Worm (Caenorhabditis elegans) whole organism, late embryonic: Measurements from ENCODE around the gene Y46G5A.22.

Experiments
- C08G9.2 ChIP-seq: sonication (generic microtip); optimal IDR thresholded peaks from 2 replicates; lab custom pipeline; 2016; ENCODE audit warnings: mild to moderate bottlenecking, missing genetic modification characterization, moderate library complexity, missing compliant biosample characterization
- K02D7.2 ChIP-seq: sonication (generic microtip); optimal IDR thresholded peaks from 2 replicates; lab custom pipeline; 2017; ENCODE audit warnings: mild to moderate bottlenecking, missing genetic modification characterization, missing compliant biosample characterization
- Y22D7AL.16 ChIP-seq: sonication (generic microtip); optimal IDR thresholded peaks from 2 replicates; lab custom pipeline; 2016; ENCODE audit warnings: missing genetic modification characterization, missing compliant biosample characterization
- ahr-1 ChIP-seq: sonication (generic microtip); optimal IDR thresholded peaks from 2 replicates; lab custom pipeline; 2016; ENCODE audit warnings: missing genetic modification characterization, missing compliant biosample characterization
- ama-1 ChIP-seq: fragments of 150-350 bp; optimal IDR thresholded peaks from 2 replicates; lab custom pipeline; 2014
- ceh-14 ChIP-seq: sonication (generic microtip); optimal IDR thresholded peaks from 2 replicates; lab custom pipeline; 2016; ENCODE audit warnings: missing genotype, missing genetic modification characterization, missing compliant biosample characterization
- ceh-18 ChIP-seq: sonication (generic microtip); optimal IDR thresholded peaks from 2 replicates; lab custom pipeline; 2016; ENCODE audit warnings: missing genetic modification characterization, missing compliant biosample characterization
- ceh-19 ChIP-seq: fragments of 200-800 bp; sonication (Bioruptor generic); optimal IDR thresholded peaks from 2 replicates; lab custom pipeline; 2018; ENCODE audit warnings: mild to moderate bottlenecking, missing genetic modification characterization, missing compliant biosample characterization
- ceh-22 ChIP-seq: sonication (generic microtip); optimal IDR thresholded peaks from 2 replicates; lab custom pipeline; 2017; ENCODE audit warnings: missing biosample characterization, missing genetic modification characterization
- ceh-30 ChIP-seq: fragments of 150-350 bp; optimal IDR thresholded peaks from 2 replicates; lab custom pipeline; 2014; ENCODE audit warnings: missing biosample characterization, missing genetic modification characterization
- ceh-31 ChIP-seq: sonication (generic microtip); optimal IDR thresholded peaks from 2 replicates; lab custom pipeline; 2016; ENCODE audit warnings: missing genetic modification characterization, missing compliant biosample characterization
- ceh-48 ChIP-seq: sonication (generic microtip); optimal IDR thresholded peaks from 2 replicates; lab custom pipeline; 2016; ENCODE audit warnings: missing genetic modification characterization, inconsistent platforms, missing compliant biosample characterization
- dmd-4 ChIP-seq: sonication (generic microtip); optimal IDR thresholded peaks from 2 replicates; lab custom pipeline; 2016; ENCODE audit warnings: borderline replicate concordance, missing genetic modification characterization, missing compliant biosample characterization
- elt-2 ChIP-seq: sonication (generic microtip); optimal IDR thresholded peaks from 2 replicates; lab custom pipeline; 2016; ENCODE audit warnings: missing genetic modification reagents, missing genetic modification characterization, missing compliant biosample characterization
- elt-4 ChIP-seq: sonication (generic microtip); optimal IDR thresholded peaks from 2 replicates; lab custom pipeline; 2016; ENCODE audit warnings: missing genetic modification characterization, missing compliant biosample characterization
- ets-4 ChIP-seq: sonication (generic microtip); optimal IDR thresholded peaks from 2 replicates; lab custom pipeline; 2016; ENCODE audit warnings: missing genetic modification characterization, missing compliant biosample characterization
- eyg-1 ChIP-seq: sonication (generic microtip); optimal IDR thresholded peaks from 2 replicates; lab custom pipeline; 2016; ENCODE audit warnings: missing genotype, missing genetic modification characterization, missing compliant biosample characterization
- fkh-6 ChIP-seq: sonication (generic microtip); optimal IDR thresholded peaks from 2 replicates; lab custom pipeline; 2016; ENCODE audit warnings: missing genetic modification characterization, missing compliant biosample characterization
- hlh-15 ChIP-seq: sonication (generic microtip); optimal IDR thresholded peaks from 2 replicates; lab custom pipeline; 2016; ENCODE audit warnings: missing genetic modification characterization, missing compliant biosample characterization
- hlh-30 ChIP-seq: sonication (generic microtip); optimal IDR thresholded peaks from 2 replicates; lab custom pipeline; 2017; ENCODE audit warnings: antibody characterized with exemption, missing genetic modification characterization, missing compliant biosample characterization; ENCODE audit not compliant: insufficient read depth
- hlh-6 ChIP-seq: sonication (generic microtip); optimal IDR thresholded peaks from 2 replicates; lab custom pipeline; 2016; ENCODE audit warnings: missing genotype, missing genetic modification characterization, missing compliant biosample characterization
- hlh-8 ChIP-seq: sonication (generic microtip); optimal IDR thresholded peaks from 2 replicates; lab custom pipeline; 2016; ENCODE audit warnings: missing genotype, missing genetic modification characterization, missing compliant biosample characterization
- lim-6 ChIP-seq: sonication (generic microtip); optimal IDR thresholded peaks from 2 replicates; lab custom pipeline; 2016; ENCODE audit warnings: missing genetic modification characterization, missing compliant biosample characterization
- mec-3 ChIP-seq: sonication (generic microtip); optimal IDR thresholded peaks from 2 replicates; lab custom pipeline; 2016; ENCODE audit warnings: borderline replicate concordance, missing genetic modification characterization, missing compliant biosample characterization
- nfya-1 ChIP-seq: sonication (generic microtip); optimal IDR thresholded peaks from 2 replicates; lab custom pipeline; 2017; ENCODE audit warnings: missing genetic modification characterization, mild to moderate bottlenecking, missing compliant biosample characterization, antibody characterized with exemption, moderate library complexity
- nhr-11 ChIP-seq: fragments of 150-350 bp; optimal IDR thresholded peaks from 2 replicates; lab custom pipeline; 2014; ENCODE audit warnings: missing biosample characterization, missing genetic modification characterization
- odd-2 ChIP-seq: sonication (generic microtip); optimal IDR thresholded peaks from 2 replicates; lab custom pipeline; 2017; ENCODE audit warnings: antibody characterized with exemption, mild to moderate bottlenecking, missing genetic modification characterization, missing compliant biosample characterization
- pax-1 ChIP-seq: fragments of 150-350 bp; optimal IDR thresholded peaks from 2 replicates; lab custom pipeline; 2014; ENCODE audit warnings: missing biosample characterization, missing genetic modification characterization
- pha-2 ChIP-seq: sonication (generic microtip); optimal IDR thresholded peaks from 2 replicates; lab custom pipeline; 2017; ENCODE audit warnings: mild to moderate bottlenecking, missing genetic modification characterization, missing compliant biosample characterization
- pros-1 ChIP-seq: fragments of 150-350 bp; optimal IDR thresholded peaks from 2 replicates; lab custom pipeline; 2014; ENCODE audit warnings: missing biosample characterization, missing genetic modification reagents, missing genetic modification characterization
- ref-2 ChIP-seq: sonication (generic microtip); optimal IDR thresholded peaks from 2 replicates; lab custom pipeline; 2016; ENCODE audit warnings: missing genetic modification characterization, missing compliant biosample characterization
- sdc-2 ChIP-seq: sonication (generic microtip); optimal IDR thresholded peaks from 2 replicates; lab custom pipeline; 2016; ENCODE audit warnings: missing genotype, missing genetic modification characterization, missing compliant biosample characterization
- sox-2 ChIP-seq: fragments of 200-800 bp; sonication (Bioruptor generic); IDR thresholded peaks from 2 replicates; pipeline ENCODE4 v1.3.6; 2022; ENCODE audit warnings: missing genetic modification reagents, missing genetic modification characterization, missing compliant biosample characterization
- ttx-3 ChIP-seq: sonication (generic microtip); optimal IDR thresholded peaks from 2 replicates; lab custom pipeline; 2016; ENCODE audit warnings: missing genetic modification reagents, missing genetic modification characterization, missing compliant biosample characterization
- unc-3 ChIP-seq, 2 experiments: fragments of 200-800 bp in 1 of 2; sonication (Bioruptor generic) in 1 of 2; sonication (generic microtip) in 1 of 2; conservative IDR thresholded peaks in 1 of 2; optimal IDR thresholded peaks in 1 of 2; 2 replicates each; pipeline versions ENCODE4 v1.3.6 to Lab custom; 2016 to 2022; ENCODE audit warnings: missing compliant biosample characterization in 2 of 2, missing genetic modification characterization in 2 of 2, missing genetic modification reagents in 1 of 2
- unc-55 ChIP-seq: sonication (generic microtip); optimal IDR thresholded peaks from 2 replicates; lab custom pipeline; 2017; ENCODE audit warnings: missing biosample characterization, missing genetic modification reagents, missing genetic modification characterization
- unc-86 ChIP-seq: sonication (generic microtip); optimal IDR thresholded peaks from 2 replicates; lab custom pipeline; 2016; ENCODE audit warnings: missing genetic modification characterization, missing compliant biosample characterization
- zip-5 ChIP-seq: sonication (generic microtip); optimal IDR thresholded peaks from 2 replicates; lab custom pipeline; 2016; ENCODE audit warnings: missing genetic modification characterization, missing compliant biosample characterization

Y46G5A.22 gene

ce11 chrII:12810709-12811108, 7.7 kb downstream of the Y46G5A.22 start, which contains the start of gene Y46G5A.20:
Gene Y46G5A.20 (plus strand): TSS chrII:12811009.
- TF ChIP-seq hlh-6 (tag; lab: Kevin White, UChicago) (no peak), nfya-1 (tag; lab: Kevin White, UChicago) (no peak), odd-2 (no peak), nhr-11 (tag; lab: Kevin White, UChicago) (no peak), ceh-22 (tag; lab: Kevin White, UChicago) (no peak), Y22D7AL.16 (tag; lab: Kevin White, UChicago) (no peak), K02D7.2 (no peak), ahr-1 (tag; lab: Kevin White, UChicago) (no peak), ceh-19 (GFP tag; lab: Kevin White, UChicago) (no peak), fkh-6 (tag; lab: Kevin White, UChicago) (no peak), ama-1 (lab: Kevin White, UChicago) (no peak), sox-2 (GFP tag; lab: Robert Waterston, UW) (no peak), mec-3 (tag; lab: Kevin White, UChicago) (no peak)

DNA sequence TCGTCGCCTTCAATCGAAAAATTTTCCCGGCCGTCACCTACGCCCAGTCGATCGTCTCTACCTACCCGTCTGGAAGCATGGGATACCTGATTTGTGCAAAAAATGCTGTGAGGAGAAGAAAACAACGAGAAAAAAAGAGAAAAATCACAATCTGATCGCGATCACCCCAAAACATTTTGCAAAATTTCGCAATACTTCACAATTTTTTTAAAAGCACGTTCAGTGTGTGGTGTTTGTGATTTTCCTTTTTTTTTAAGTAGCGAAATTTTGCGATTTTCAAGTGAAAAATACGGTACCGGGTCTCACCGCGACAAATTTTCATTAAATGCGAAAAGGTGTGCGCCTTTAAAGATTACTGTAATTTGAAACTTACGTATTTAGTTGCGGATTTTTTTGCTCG, 8.7 kb downstream of the Y46G5A.22 start:
- TF ChIP-seq C08G9.2 (tag; lab: Kevin White, UChicago) (no peak), pros-1 (no peak), ahr-1 (tag; lab: Kevin White, UChicago) (no peak), pax-1 (tag; lab: Kevin White, UChicago) (no peak), lim-6 (tag; lab: Kevin White, UChicago) (no peak), dmd-4 (tag; lab: Kevin White, UChicago) (no peak), ceh-19 (GFP tag; lab: Kevin White, UChicago) (no peak), ets-4 (no peak), elt-4 (tag; lab: Kevin White, UChicago) (no peak), ref-2 (tag; lab: Kevin White, UChicago) (no peak), ceh-48 (tag; lab: Kevin White, UChicago) (no peak), elt-2 (tag; lab: Kevin White, UChicago) (no peak), ttx-3 (tag; lab: Kevin White, UChicago) (no peak), unc-55 (GFP tag; lab: Kevin White, UChicago) (no peak), unc-3 (GFP tag; conservative IDR thresholded peaks at IDR 0.05; lab: Robert Waterston, UW) (no peak), unc-3 (tag; optimal IDR thresholded peaks at IDR 0.05; lab: Kevin White, UChicago) (no peak), pha-2 (tag; lab: Kevin White, UChicago) (no peak), unc-86 (tag; lab: Kevin White, UChicago) (no peak), sox-2 (GFP tag; lab: Robert Waterston, UW) (no peak), ceh-18 (tag; lab: Kevin White, UChicago) (no peak)

- TF ChIP-seq ceh-22 (tag; lab: Kevin White, UChicago) (no peak), ceh-30 (tag; lab: Kevin White, UChicago) (no peak), sdc-2 (tag; lab: Kevin White, UChicago) (no peak), ceh-14 (tag; lab: Kevin White, UChicago) (no peak), hlh-15 (no peak), sox-2 (GFP tag; lab: Robert Waterston, UW) (no peak), hlh-30 (tag; lab: Kevin White, UChicago) (no peak)
Observed at ce11 chrII:12808746-12809145, 9.6 kb downstream of the Y46G5A.22 start.

- TF ChIP-seq zip-5 (tag; lab: Kevin White, UChicago) (no peak), ref-2 (tag; lab: Kevin White, UChicago) (no peak), elt-2 (tag; lab: Kevin White, UChicago) (peak; percentile 76), ceh-31 (tag; lab: Kevin White, UChicago) (no peak), hlh-8 (tag; lab: Kevin White, UChicago) (no peak), eyg-1 (tag; lab: Kevin White, UChicago) (no peak)
Observed at ce11 chrII:12806602-12807182, 11.7 kb downstream of the Y46G5A.22 start, which contains the start of gene spds-1. Gene spds-1 (plus strand): TSS chrII:12806899.
